Fruit fly (Drosophila melanogaster) whole organism, embryonic: ENCODE measurements around the gene CG15418.

Experiments used
- Adf1 ChIP-seq: fragments of 200-800 bp; sonication (Bioruptor generic); IDR thresholded peaks from 2 replicates; pipeline ENCODE4 v1.3.6; 2022; ENCODE audit warnings: missing biosample characterization, missing genetic modification characterization
- Atf6 ChIP-seq: fragments of 200-800 bp; sonication (Bioruptor generic); IDR thresholded peaks from 2 replicates; pipeline ENCODE4 v1.3.6; 2022; ENCODE audit warnings: missing biosample characterization, missing genetic modification characterization
- CG10209 ChIP-seq: fragments of 200-800 bp; sonication (Bioruptor generic); optimal IDR thresholded peaks from 3 replicates; lab custom pipeline; 2017; ENCODE audit warnings: missing biosample characterization, mild to moderate bottlenecking, missing genetic modification characterization, missing genetic modification reagents
- CG1024 ChIP-seq: fragments of 200-800 bp; sonication (Bioruptor generic); IDR thresholded peaks from 2 replicates; pipeline ENCODE4 v1.3.6; 2022; ENCODE audit warnings: missing biosample characterization, missing genetic modification characterization
- CG10267 ChIP-seq: fragments of 200-800 bp; sonication (Bioruptor generic); optimal IDR thresholded peaks from 2 replicates; lab custom pipeline; 2018; ENCODE audit warnings: missing biosample characterization, mild to moderate bottlenecking, missing genetic modification characterization, moderate library complexity
- CG10274 ChIP-seq: fragments of 200-800 bp; sonication (Bioruptor generic); optimal IDR thresholded peaks from 3 replicates; lab custom pipeline; 2017; ENCODE audit warnings: missing biosample characterization, mild to moderate bottlenecking, missing genetic modification characterization
- CG10565 ChIP-seq: fragments of 200-800 bp; sonication (Bioruptor generic); optimal IDR thresholded peaks from 3 replicates; lab custom pipeline; 2016; ENCODE audit warnings: missing biosample characterization, mild to moderate bottlenecking, missing genetic modification characterization
- CG12659 ChIP-seq: fragments of 200-800 bp; sonication (Bioruptor generic); optimal IDR thresholded peaks from 3 replicates; lab custom pipeline; 2017; ENCODE audit warnings: mild to moderate bottlenecking, missing biosample characterization, missing genetic modification reagents, missing genetic modification characterization
- CG14014 ChIP-seq: fragments of 200-800 bp; sonication (Bioruptor generic); IDR thresholded peaks from 2 replicates; pipeline ENCODE4 v1.3.6; 2022; ENCODE audit warnings: missing biosample characterization, missing genetic modification characterization
- CG14441 ChIP-seq: fragments of 200-800 bp; sonication (Bioruptor generic); IDR thresholded peaks from 2 replicates; pipeline ENCODE4 v1.3.6; 2022; ENCODE audit warnings: missing biosample characterization, missing genetic modification characterization
- CG15479 ChIP-seq: fragments of 200-800 bp; sonication (Bioruptor generic); optimal IDR thresholded peaks from 3 replicates; lab custom pipeline; 2019; ENCODE audit warnings: missing biosample characterization, mild to moderate bottlenecking, missing genetic modification characterization, moderate library complexity
- CG2678 ChIP-seq: fragments of 200-800 bp; sonication (Bioruptor generic); optimal IDR thresholded peaks from 3 replicates; lab custom pipeline; 2019; ENCODE audit warnings: missing biosample characterization, mild to moderate bottlenecking, missing genetic modification characterization, moderate library complexity
- CG30431 ChIP-seq: fragments of 200-800 bp; sonication (Bioruptor generic); optimal IDR thresholded peaks from 2 replicates; lab custom pipeline; 2017; ENCODE audit warnings: missing biosample characterization, missing genetic modification characterization
- CG3847 ChIP-seq: fragments of 200-800 bp; sonication (Bioruptor generic); IDR thresholded peaks from 2 replicates; pipeline ENCODE4 v1.3.6; 2022; ENCODE audit warnings: missing biosample characterization, missing genetic modification characterization
- CG4360 ChIP-seq: fragments of 200-800 bp; sonication (Bioruptor generic); IDR thresholded peaks from 2 replicates; pipeline ENCODE4 v1.3.6; 2022; ENCODE audit warnings: missing biosample characterization, missing genetic modification characterization
- CG4404 ChIP-seq: fragments of 200-800 bp; sonication (Bioruptor generic); IDR thresholded peaks from 2 replicates; pipeline ENCODE4 v1.3.6; 2022; ENCODE audit warnings: missing biosample characterization, missing genetic modification characterization
- CG5245 ChIP-seq: fragments of 200-800 bp; sonication (Bioruptor generic); optimal IDR thresholded peaks from 3 replicates; lab custom pipeline; 2016; ENCODE audit warnings: missing biosample characterization, missing genetic modification characterization
- CG7556 ChIP-seq: fragments of 200-800 bp; sonication (Bioruptor generic); optimal IDR thresholded peaks from 2 replicates; lab custom pipeline; 2017; ENCODE audit warnings: missing biosample characterization, mild to moderate bottlenecking, missing genetic modification characterization
- CG8388 ChIP-seq: fragments of 200-800 bp; sonication (Bioruptor generic); optimal IDR thresholded peaks from 2 replicates; lab custom pipeline; 2019; ENCODE audit warnings: missing biosample characterization, mild to moderate bottlenecking, missing genetic modification characterization, moderate library complexity
- CG8478 ChIP-seq: fragments of >200 bp; optimal IDR thresholded peaks from 2 replicates; lab custom pipeline; 2018
- CG9609 ChIP-seq: fragments of 200-800 bp; sonication (Bioruptor generic); optimal IDR thresholded peaks from 3 replicates; lab custom pipeline; 2016; ENCODE audit warnings: missing biosample characterization, missing genetic modification characterization
- Camta ChIP-seq: fragments of 200-800 bp; sonication (Bioruptor generic); optimal IDR thresholded peaks from 2 replicates; lab custom pipeline; 2016; ENCODE audit warnings: missing biosample characterization, missing genetic modification characterization
- CoRest ChIP-seq: fragments of 200-800 bp; sonication (Bioruptor generic); optimal IDR thresholded peaks from 3 replicates; lab custom pipeline; 2018; ENCODE audit warnings: missing biosample characterization, mild to moderate bottlenecking, missing genetic modification characterization, moderate library complexity
- Doc3 ChIP-seq: fragments of 200-800 bp; sonication (Bioruptor generic); IDR thresholded peaks from 3 replicates; pipeline ENCODE4 v1.3.6; 2022; ENCODE audit warnings: missing biosample characterization, missing genetic modification characterization; ENCODE audit not compliant: partially characterized antibody
- Drgx ChIP-seq: fragments of 200-800 bp; sonication (Bioruptor generic); IDR thresholded peaks from 2 replicates; pipeline ENCODE4 v1.3.6; 2022; ENCODE audit warnings: missing biosample characterization, missing genetic modification characterization
- Ets65A ChIP-seq: fragments of 200-800 bp; sonication (Bioruptor generic); peaks from one replicate; lab custom pipeline; 2016; ENCODE audit warnings: missing biosample characterization, missing genetic modification characterization
- GATAe ChIP-seq: fragments of 200-800 bp; sonication (Bioruptor generic); conservative IDR thresholded peaks from 2 replicates; pipeline ENCODE4 v1.3.6; 2022; ENCODE audit warnings: missing biosample characterization, missing genetic modification characterization
- Max ChIP-seq: fragments of 200-800 bp; sonication (Bioruptor generic); optimal IDR thresholded peaks from 2 replicates; lab custom pipeline; 2016; ENCODE audit warnings: missing biosample characterization, mild to moderate bottlenecking, missing genetic modification characterization
- ara ChIP-seq: fragments of 200-800 bp; sonication (Bioruptor generic); IDR thresholded peaks from 2 replicates; pipeline ENCODE4 v1.3.6; 2022; ENCODE audit warnings: missing biosample characterization, missing genetic modification characterization
- bowl ChIP-seq: fragments of 200-800 bp; sonication (Bioruptor generic); IDR thresholded peaks from 2 replicates; pipeline ENCODE4 v1.3.6; 2022; ENCODE audit warnings: missing biosample characterization, missing genetic modification characterization
- btn ChIP-seq: fragments of 200-800 bp; sonication (Bioruptor generic); optimal IDR thresholded peaks from 2 replicates; lab custom pipeline; 2016; ENCODE audit warnings: missing biosample characterization, missing genetic modification characterization
- caup ChIP-seq: fragments of 200-800 bp; sonication (Bioruptor generic); optimal IDR thresholded peaks from 3 replicates; lab custom pipeline; 2017; ENCODE audit warnings: missing biosample characterization, mild to moderate bottlenecking, missing genetic modification characterization, moderate library complexity; ENCODE audit not compliant: severe bottlenecking
- chm ChIP-seq: fragments of 200-800 bp; sonication (Bioruptor generic); IDR thresholded peaks from 2 replicates; pipeline ENCODE4 v1.3.6; 2022; ENCODE audit warnings: missing biosample characterization, missing genetic modification characterization
- ci ChIP-seq: fragments of 200-800 bp; sonication (Bioruptor generic); IDR thresholded peaks from 3 replicates; pipeline ENCODE4 v1.3.6; 2022; ENCODE audit warnings: missing biosample characterization, missing genetic modification characterization
- da ChIP-seq: fragments of 200-800 bp; sonication (Bioruptor generic); optimal IDR thresholded peaks from 2 replicates; lab custom pipeline; 2016; ENCODE audit warnings: missing biosample characterization, missing genetic modification characterization
- dm ChIP-seq: fragments of 200-800 bp; sonication (Bioruptor generic); optimal IDR thresholded peaks from 3 replicates; lab custom pipeline; 2016; ENCODE audit warnings: missing biosample characterization, missing genetic modification characterization
- dysf ChIP-seq: fragments of 200-800 bp; sonication (Bioruptor generic); IDR thresholded peaks from 3 replicates; pipeline ENCODE4 v1.3.6; 2022; ENCODE audit warnings: missing biosample characterization, missing genetic modification characterization
- emc ChIP-seq: fragments of 200-800 bp; sonication (Bioruptor generic); optimal IDR thresholded peaks from 2 replicates; lab custom pipeline; 2016; ENCODE audit warnings: missing biosample characterization, missing genetic modification characterization
- exex ChIP-seq: fragments of 200-800 bp; sonication (Bioruptor generic); optimal IDR thresholded peaks from 4 replicates; lab custom pipeline; 2018; ENCODE audit warnings: missing biosample characterization, mild to moderate bottlenecking, missing genetic modification characterization, moderate library complexity
- fd64A ChIP-seq: fragments of 200-800 bp; sonication (Bioruptor generic); optimal IDR thresholded peaks from 3 replicates; lab custom pipeline; 2018; ENCODE audit warnings: missing biosample characterization, mild to moderate bottlenecking, missing genetic modification characterization
- fd96Cb ChIP-seq: fragments of 200-800 bp; sonication (Bioruptor generic); optimal IDR thresholded peaks from 2 replicates; lab custom pipeline; 2018; ENCODE audit warnings: missing biosample characterization, mild to moderate bottlenecking, missing genetic modification characterization, moderate library complexity
- gfzf ChIP-seq: fragments of 200-800 bp; sonication (Bioruptor generic); optimal IDR thresholded peaks from 2 replicates; lab custom pipeline; 2016; ENCODE audit warnings: missing biosample characterization, mild to moderate bottlenecking, missing genetic modification characterization, moderate library complexity
- grn ChIP-seq: fragments of 200-800 bp; sonication (Bioruptor generic); optimal IDR thresholded peaks from 3 replicates; lab custom pipeline; 2017; ENCODE audit warnings: missing biosample characterization, missing genetic modification characterization
- jumu ChIP-seq: fragments of 200-800 bp; sonication (Bioruptor generic); optimal IDR thresholded peaks from 3 replicates; lab custom pipeline; 2016; ENCODE audit warnings: missing biosample characterization, missing genetic modification characterization
- lov ChIP-seq, 2 experiments: fragments of 200-800 bp in 1 of 2; fragments of >200 bp in 1 of 2; sonication (Bioruptor generic) in 1 of 2; IDR thresholded peaks in 1 of 2; optimal IDR thresholded peaks in 1 of 2; 2 replicates in 1 of 2; 3 replicates in 1 of 2; pipeline versions ENCODE4 v1.3.6 to Lab custom; 2017 to 2022; ENCODE audit warnings: missing biosample characterization in 1 of 2, missing genetic modification characterization in 1 of 2
- nau ChIP-seq: fragments of 200-800 bp; sonication (Bioruptor generic); optimal IDR thresholded peaks from 3 replicates; lab custom pipeline; 2017; ENCODE audit warnings: missing biosample characterization, mild to moderate bottlenecking, missing genetic modification characterization, missing genetic modification reagents
- nerfin-2 ChIP-seq: fragments of 200-800 bp; sonication (Bioruptor generic); IDR thresholded peaks from 2 replicates; pipeline ENCODE4 v1.3.6; 2022; ENCODE audit warnings: missing biosample characterization, missing genetic modification characterization; ENCODE audit not compliant: partially characterized antibody
- odd ChIP-seq: fragments of 200-800 bp; sonication (Bioruptor generic); optimal IDR thresholded peaks from 2 replicates; lab custom pipeline; 2017; ENCODE audit warnings: missing biosample characterization, mild to moderate bottlenecking, missing genetic modification characterization
- pita ChIP-seq: fragments of 200-800 bp; sonication (Bioruptor generic); optimal IDR thresholded peaks from 2 replicates; lab custom pipeline; 2017; ENCODE audit warnings: missing biosample characterization, mild to moderate bottlenecking, missing genetic modification characterization
- row ChIP-seq: fragments of 200-800 bp; sonication (Bioruptor generic); IDR thresholded peaks from 3 replicates; pipeline ENCODE4 v1.3.6; 2022; ENCODE audit warnings: missing biosample characterization, missing genetic modification characterization
- sens ChIP-seq: fragments of 200-800 bp; sonication (Bioruptor generic); peaks from one replicate; lab custom pipeline; 2016; ENCODE audit warnings: missing biosample characterization, missing genetic modification characterization
- sr ChIP-seq: fragments of 200-800 bp; sonication (Bioruptor generic); IDR thresholded peaks from 3 replicates; pipeline ENCODE4 v1.3.6; 2022; ENCODE audit warnings: missing biosample characterization, missing genetic modification characterization

The CG15418 gene

DNA sequence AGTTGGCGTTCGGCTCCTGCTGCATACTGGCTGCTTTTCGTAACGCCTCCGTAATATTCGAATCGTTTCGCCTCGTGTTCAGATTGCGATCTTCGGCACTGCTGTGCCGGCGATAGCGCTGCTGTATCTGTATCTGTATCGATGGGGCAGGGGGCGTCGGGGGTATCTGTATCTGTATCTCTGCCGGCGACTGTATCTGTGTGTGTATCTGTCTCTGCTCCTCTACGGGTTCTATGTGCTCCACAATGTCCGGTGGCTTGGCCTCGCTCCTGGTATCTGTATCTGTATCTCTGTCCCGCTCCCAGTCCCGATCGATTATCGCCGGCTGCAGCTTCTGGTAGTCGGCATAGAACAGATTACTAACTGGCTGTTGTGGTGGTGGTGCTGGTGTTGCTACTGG is 18.4 kb upstream of the CG15418 start:
- no peak for TF ChIP-seq CG2678
- no peak for TF ChIP-seq chm (GFP tag; lab: Robert Waterston, UW)
- no peak for TF ChIP-seq odd (GFP tag; lab: Kevin White, UChicago)
- TF ChIP-seq Atf6 (GFP tag; lab: Robert Waterston, UW) = no peak
- no peak for TF ChIP-seq CG4404 (GFP tag; lab: Robert Waterston, UW)
- TF ChIP-seq emc = no peak
- no peak for TF ChIP-seq dysf
- TF ChIP-seq dm = no peak
- no peak for TF ChIP-seq CG5245
- TF ChIP-seq Drgx (GFP tag; lab: Robert Waterston, UW) = no peak
- TF ChIP-seq gfzf (GFP tag; lab: Kevin White, UChicago) = no peak
- no peak for TF ChIP-seq fd96Cb
- TF ChIP-seq CG9609 (GFP tag; lab: Kevin White, UChicago) = no peak
- TF ChIP-seq CG14441 (GFP tag; lab: Robert Waterston, UW) = no peak
- no peak for TF ChIP-seq CG10274 (GFP tag; lab: Kevin White, UChicago)
- TF ChIP-seq row (GFP tag; lab: Robert Waterston, UW) = no peak
- no peak for TF ChIP-seq ara (GFP tag; lab: Robert Waterston, UW)
- TF ChIP-seq CoRest (tag; lab: Kevin White, UChicago) = no peak
- no peak for TF ChIP-seq btn
- no peak for TF ChIP-seq CG4360 (GFP tag; lab: Robert Waterston, UW)
- peak; percentile 14 for TF ChIP-seq exex
- TF ChIP-seq ci (GFP tag; lab: Robert Waterston, UW) = peak; percentile 22; the same call in 1 of the 3 replicates
- TF ChIP-seq caup = peak; percentile 26
- TF ChIP-seq CG10565 (GFP tag; lab: Kevin White, UChicago) = no peak
- TF ChIP-seq CG10267 = no peak
- TF ChIP-seq nerfin-2 (GFP tag; lab: Robert Waterston, UW) = no peak
- no peak for TF ChIP-seq pita (GFP tag; lab: Kevin White, UChicago)
- no peak for TF ChIP-seq nau (GFP tag; lab: Kevin White, UChicago)
- TF ChIP-seq CG15479 = no peak
- no peak for TF ChIP-seq fd64A (GFP tag; lab: Kevin White, UChicago)
- no peak for TF ChIP-seq sens (GFP tag; lab: Kevin White, UChicago)
- no peak for TF ChIP-seq lov (optimal IDR thresholded peaks at IDR 0.05; lab: Kevin White, UChicago)
- TF ChIP-seq lov (GFP tag; IDR thresholded peaks at IDR 0.05; lab: Robert Waterston, UW) = no peak
- TF ChIP-seq da = no peak
- TF ChIP-seq Adf1 (GFP tag; lab: Robert Waterston, UW) = peak; percentile 70
- TF ChIP-seq CG12659 (GFP tag; lab: Kevin White, UChicago) = no peak
- TF ChIP-seq CG8388 (GFP tag; lab: Kevin White, UChicago) = no peak
- TF ChIP-seq CG1024 (GFP tag; lab: Robert Waterston, UW) = no peak
- no peak for TF ChIP-seq CG8478
- TF ChIP-seq Max (GFP tag; lab: Kevin White, UChicago) = no peak
- no peak for TF ChIP-seq Ets65A (GFP tag; lab: Kevin White, UChicago)
- no peak for TF ChIP-seq jumu (GFP tag; lab: Kevin White, UChicago)
- TF ChIP-seq GATAe (GFP tag; lab: Robert Waterston, UW) = peak; percentile 80
- no peak for TF ChIP-seq Camta (GFP tag; lab: Kevin White, UChicago)
- TF ChIP-seq grn (GFP tag; lab: Kevin White, UChicago) = peak; percentile 88
- no peak for TF ChIP-seq Doc3 (GFP tag; lab: Robert Waterston, UW)
- no peak for TF ChIP-seq CG10209 (GFP tag; lab: Kevin White, UChicago)
- no peak for TF ChIP-seq CG3847 (GFP tag; lab: Robert Waterston, UW)
- no peak for TF ChIP-seq CG7556
- no peak for TF ChIP-seq CG14014
- TF ChIP-seq bowl (GFP tag; lab: Robert Waterston, UW) = no peak
- TF ChIP-seq sr = peak; percentile 42; the same call in 1 of the 3 replicates
- no peak for TF ChIP-seq CG30431 (GFP tag; lab: Kevin White, UChicago)
